Worm (Caenorhabditis elegans): ENCODE results near the gene nspc-3.

The nspc-3 gene

DNA sequence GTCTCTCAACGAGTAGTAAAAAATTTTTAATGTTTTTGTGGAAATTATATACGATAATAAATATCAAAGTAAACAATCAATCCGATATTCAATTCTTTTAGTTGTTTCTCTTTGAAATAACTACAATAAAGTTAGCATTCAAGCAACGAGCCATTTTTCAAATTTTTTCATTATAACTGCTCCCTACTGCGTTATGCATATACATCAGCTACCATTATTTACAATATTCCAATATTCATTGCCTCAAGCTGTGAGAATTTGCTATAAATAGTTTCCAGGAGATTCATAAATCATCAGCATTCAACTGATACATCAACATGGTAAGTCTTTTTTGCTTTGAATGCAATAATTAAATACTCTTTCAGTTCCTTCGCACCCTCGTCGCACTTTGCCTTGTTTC, at the start of gene nspc-3:
nspc-3 (plus strand) TSS at position 301 of the 400 bp plus-strand sequence.
- TF ChIP-seq lsy-2 (tag; optimal IDR thresholded peaks at IDR 0.05) (no peak), ztf-11 (tag; optimal IDR thresholded peaks at IDR 0.05) (no peak), ham-2 (GFP tag; optimal IDR thresholded peaks at IDR 0.05) (no peak), sem-2 (GFP tag; optimal IDR thresholded peaks at IDR 0.05) (no peak), nhr-12 (tag; optimal IDR thresholded peaks at IDR 0.05) (no peak), ceh-43 (GFP tag; optimal IDR thresholded peaks at IDR 0.05) (no peak), unc-62 (GFP tag; optimal IDR thresholded peaks at IDR 0.05) (no peak), pha-4 (tag; optimal IDR thresholded peaks at IDR 0.05) (no peak), nhr-28 (tag; optimal IDR thresholded peaks at IDR 0.05) (no peak), nhr-2 (tag; optimal IDR thresholded peaks at IDR 0.05) (no peak), tbx-8 (GFP tag; optimal IDR thresholded peaks at IDR 0.05) (no peak), snpc-4 (tag; optimal IDR thresholded peaks at IDR 0.05) (no peak), elt-1 (tag; optimal IDR thresholded peaks at IDR 0.05; ENCODE audit: borderline replicate concordance, insufficient read depth) (no peak), cnd-1 (tag; optimal IDR thresholded peaks at IDR 0.05) (no peak), zip-8 (tag; optimal IDR thresholded peaks at IDR 0.05) (no peak), M03D4.4 (tag; optimal IDR thresholded peaks at IDR 0.05) (no peak), mab-5 (tag; optimal IDR thresholded peaks at IDR 0.05) (no peak)

DNA sequence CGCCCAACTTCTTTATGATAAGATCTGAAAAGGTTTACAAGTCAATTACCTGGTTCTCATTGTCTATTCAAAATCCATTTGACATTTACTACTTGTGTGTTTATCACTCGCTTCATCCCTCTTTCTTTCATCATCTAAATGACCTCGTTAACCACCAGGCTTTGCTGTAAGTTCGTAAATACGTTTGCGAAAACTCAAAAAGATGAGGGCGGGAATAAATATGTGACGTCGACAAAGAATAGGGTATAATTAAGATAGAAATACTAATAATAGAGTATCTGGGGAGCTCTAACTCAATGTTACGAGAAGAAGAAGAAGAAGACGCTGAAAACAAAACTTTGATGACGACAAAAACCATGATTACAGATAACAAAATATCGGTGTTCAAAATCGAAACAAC, 47.5 kb upstream of the nspc-3 start:
- TF ChIP-seq lin-32 (GFP tag; optimal IDR thresholded peaks at IDR 0.05) (no peak), lsy-2 (tag; optimal IDR thresholded peaks at IDR 0.05) (no peak), nhr-12 (tag; optimal IDR thresholded peaks at IDR 0.05) (no peak), bed-3 (GFP tag; optimal IDR thresholded peaks at IDR 0.05) (no peak), mls-2 (tag; optimal IDR thresholded peaks at IDR 0.05) (no peak), nhr-2 (tag; optimal IDR thresholded peaks at IDR 0.05) (no peak), sem-2 (GFP tag; optimal IDR thresholded peaks at IDR 0.05) (no peak), M03D4.4 (tag; optimal IDR thresholded peaks at IDR 0.05) (no peak), mep-1 (tag; optimal IDR thresholded peaks at IDR 0.05) (no peak), lin-13 (tag; optimal IDR thresholded peaks at IDR 0.05) (no peak), snpc-4 (tag; optimal IDR thresholded peaks at IDR 0.05) (no peak), zip-8 (tag; optimal IDR thresholded peaks at IDR 0.05) (no peak), elt-1 (tag; optimal IDR thresholded peaks at IDR 0.05; ENCODE audit: borderline replicate concordance, insufficient read depth) (no peak)

DNA sequence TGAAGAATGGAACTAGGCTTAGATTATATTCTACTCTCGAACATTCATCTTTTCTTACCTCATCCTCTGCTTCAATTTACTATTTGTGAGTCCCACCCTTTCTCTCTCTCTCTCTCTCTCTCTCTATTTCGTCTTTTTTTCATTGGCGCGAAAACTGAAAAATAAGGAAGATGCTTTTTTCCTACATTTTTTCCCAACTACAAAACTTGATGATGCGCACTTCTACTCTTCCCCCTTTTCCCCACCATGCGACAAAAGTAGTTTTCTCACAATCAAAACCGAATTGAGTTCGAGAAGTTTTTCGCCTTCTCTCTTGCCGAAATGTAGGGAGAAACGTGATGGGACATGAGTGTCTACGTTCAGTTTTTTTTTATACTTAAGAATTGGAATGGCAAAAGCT, 47.0 kb upstream of the nspc-3 start:
- TF ChIP-seq ces-1 (GFP tag; optimal IDR thresholded peaks at IDR 0.05), result peak; percentile 29
- TF ChIP-seq ham-2 (GFP tag; optimal IDR thresholded peaks at IDR 0.05), result no peak

- TF ChIP-seq pha-4 (tag; optimal IDR thresholded peaks at IDR 0.05) (no peak), sem-2 (GFP tag; optimal IDR thresholded peaks at IDR 0.05) (no peak), mab-5 (tag; optimal IDR thresholded peaks at IDR 0.05) (no peak), lin-13 (tag; optimal IDR thresholded peaks at IDR 0.05) (no peak), elt-1 (tag; optimal IDR thresholded peaks at IDR 0.05; ENCODE audit: borderline replicate concordance, insufficient read depth) (no peak), zip-8 (tag; optimal IDR thresholded peaks at IDR 0.05) (no peak), unc-39 (tag; optimal IDR thresholded peaks at IDR 0.05) (no peak), nhr-2 (tag; optimal IDR thresholded peaks at IDR 0.05) (no peak), tbx-8 (GFP tag; optimal IDR thresholded peaks at IDR 0.05) (no peak), nhr-12 (tag; optimal IDR thresholded peaks at IDR 0.05) (no peak), unc-120 (tag; optimal IDR thresholded peaks at IDR 0.05; ENCODE audit: poor library complexity, severe bottlenecking) (no peak), mep-1 (tag; optimal IDR thresholded peaks at IDR 0.05) (no peak), snpc-4 (tag; optimal IDR thresholded peaks at IDR 0.05) (no peak), unc-62 (GFP tag; optimal IDR thresholded peaks at IDR 0.05) (no peak), lsy-2 (tag; optimal IDR thresholded peaks at IDR 0.05) (no peak)
Measured at ce11 chrX:8492750-8493149, 44.1 kb upstream of the nspc-3 start.

- TF ChIP-seq mep-1 (tag; optimal IDR thresholded peaks at IDR 0.05) (no peak), unc-120 (tag; optimal IDR thresholded peaks at IDR 0.05; ENCODE audit: poor library complexity, severe bottlenecking) (no peak), ceh-39 (tag; optimal IDR thresholded peaks at IDR 0.05) (no peak), sptf-1 (tag; optimal IDR thresholded peaks at IDR 0.05) (no peak), snpc-4 (tag; optimal IDR thresholded peaks at IDR 0.05) (no peak), nhr-28 (tag; optimal IDR thresholded peaks at IDR 0.05) (no peak), elt-1 (tag; optimal IDR thresholded peaks at IDR 0.05; ENCODE audit: borderline replicate concordance, insufficient read depth) (no peak), elt-3 (tag; optimal IDR thresholded peaks at IDR 0.05) (no peak), blmp-1 (tag; optimal IDR thresholded peaks at IDR 0.05) (no peak), nhr-12 (tag; optimal IDR thresholded peaks at IDR 0.05) (no peak), nhr-76 (tag; optimal IDR thresholded peaks at IDR 0.05) (no peak), lsy-2 (tag; optimal IDR thresholded peaks at IDR 0.05) (no peak), mls-2 (tag; optimal IDR thresholded peaks at IDR 0.05) (no peak), ceh-83 (GFP tag; optimal IDR thresholded peaks at IDR 0.05) (no peak), mab-5 (tag; optimal IDR thresholded peaks at IDR 0.05) (no peak), drap-1 (GFP tag; optimal IDR thresholded peaks at IDR 0.05) (no peak), zip-8 (tag; optimal IDR thresholded peaks at IDR 0.05) (no peak), unc-39 (tag; optimal IDR thresholded peaks at IDR 0.05) (no peak), lin-32 (GFP tag; optimal IDR thresholded peaks at IDR 0.05) (no peak)
Measured at ce11 chrX:8495005-8495404, 41.9 kb upstream of the nspc-3 start, which contains the start of gene T01B10.5. TSS of gene T01B10.5 (plus strand) at chrX:8495305.
